Worm (Caenorhabditis elegans) whole organism, L4 larva: ENCODE measurements around the gene lit-1.

Experiments
- F10B5.3 ChIP-seq: sonication (generic microtip); optimal IDR thresholded peaks from 2 replicates; lab custom pipeline; 2016; ENCODE audit warnings: mild to moderate bottlenecking, missing genetic modification characterization, missing compliant biosample characterization
- F44E2.7 ChIP-seq: fragments of 200-800 bp; sonication (Bioruptor generic); IDR thresholded peaks from 2 replicates; pipeline ENCODE4 v2.1.2; 2022; ENCODE audit warnings: missing genetic modification characterization, missing compliant biosample characterization
- F49E8.2 ChIP-seq: sonication (generic microtip); optimal IDR thresholded peaks from 2 replicates; lab custom pipeline; 2016; ENCODE audit warnings: missing compliant biosample characterization, mild to moderate bottlenecking, missing genetic modification characterization, borderline replicate concordance
- R02D3.7 ChIP-seq: fragments of 150-350 bp; sonication (generic microtip); optimal IDR thresholded peaks from 3 replicates; lab custom pipeline; 2014; ENCODE audit warnings: missing biosample characterization, missing genetic modification characterization
- T26A8.4 ChIP-seq: fragments of 200-800 bp; sonication (Bioruptor generic); IDR thresholded peaks from 2 replicates; pipeline ENCODE4 v1.3.6; 2022; ENCODE audit warnings: missing genetic modification characterization, missing compliant biosample characterization
- ZK546.5 ChIP-seq, 2 experiments: sonication (generic microtip); optimal IDR thresholded peaks; 2 replicates each; lab custom pipeline; 2017; ENCODE audit warnings: missing biosample characterization in 2 of 2, missing genetic modification characterization in 2 of 2
- aha-1 ChIP-seq: fragments of 150-350 bp; peaks from one replicate; lab custom pipeline; 2014; ENCODE audit warnings: missing biosample characterization, missing genetic modification characterization
- ama-1 ChIP-seq: fragments of 150-350 bp; optimal IDR thresholded peaks from 2 replicates; lab custom pipeline; 2014; ENCODE audit warnings: inconsistent platforms, mixed read lengths
- arid-1 ChIP-seq: fragments of 200-800 bp; sonication (Bioruptor generic); conservative IDR thresholded peaks from 2 replicates; pipeline ENCODE4 v1.3.6; 2022; ENCODE audit warnings: missing genetic modification reagents, missing genetic modification characterization, missing compliant biosample characterization
- ces-1 ChIP-seq: fragments of 150-350 bp; sonication (generic microtip); optimal IDR thresholded peaks from 4 replicates; lab custom pipeline; 2014; ENCODE audit warnings: missing biosample characterization, missing genetic modification reagents, missing genetic modification characterization
- daf-12 ChIP-seq: fragments of 150-350 bp; optimal IDR thresholded peaks from 2 replicates; lab custom pipeline; 2014; ENCODE audit warnings: missing biosample characterization, missing genetic modification reagents, missing genetic modification characterization
- daf-8 ChIP-seq: fragments of 200-800 bp; sonication (Bioruptor generic); IDR thresholded peaks from 2 replicates; pipeline ENCODE4 v1.3.6; 2022; ENCODE audit warnings: missing genetic modification characterization, missing compliant biosample characterization
- egl-43 ChIP-seq: fragments of 200-800 bp; sonication (Bioruptor generic); IDR thresholded peaks from 2 replicates; pipeline ENCODE4 v1.3.6; 2022; ENCODE audit warnings: missing genetic modification reagents, missing genetic modification characterization, missing compliant biosample characterization
- gei-8 ChIP-seq: fragments of 200-800 bp; sonication (Bioruptor generic); optimal IDR thresholded peaks from 2 replicates; lab custom pipeline; 2018; ENCODE audit warnings: mild to moderate bottlenecking, missing genetic modification characterization, missing compliant biosample characterization
- hlh-30 ChIP-seq: sonication (generic microtip); optimal IDR thresholded peaks from 2 replicates; lab custom pipeline; 2017; ENCODE audit warnings: antibody characterized with exemption, mild to moderate bottlenecking, missing genetic modification characterization, missing compliant biosample characterization; ENCODE audit not compliant: insufficient read depth
- hmg-1.1 ChIP-seq: fragments of 200-800 bp; sonication (Bioruptor generic); IDR thresholded peaks from 2 replicates; pipeline ENCODE4 v1.3.6; 2022; ENCODE audit warnings: missing genetic modification reagents, missing genetic modification characterization, missing compliant biosample characterization
- jun-1 ChIP-seq: fragments of 150-350 bp; optimal IDR thresholded peaks from 2 replicates; lab custom pipeline; 2014; ENCODE audit warnings: missing biosample characterization, missing genetic modification reagents, missing genetic modification characterization
- lin-29 ChIP-seq: fragments of 200-800 bp; sonication (Bioruptor generic); IDR thresholded peaks from 2 replicates; pipeline ENCODE4 v1.3.6; 2022; ENCODE audit warnings: missing genetic modification reagents, missing genetic modification characterization, missing compliant biosample characterization
- lir-3 ChIP-seq: sonication (generic microtip); optimal IDR thresholded peaks from 2 replicates; lab custom pipeline; 2016; ENCODE audit warnings: mild to moderate bottlenecking, missing genetic modification characterization, missing compliant biosample characterization
- lsy-2 ChIP-seq, 2 experiments: fragments of 150-350 bp in 1 of 2; sonication (generic microtip) in 1 of 2; optimal IDR thresholded peaks; 2 replicates each; lab custom pipeline; 2014 to 2017; ENCODE audit warnings: missing biosample characterization in 2 of 2, missing genetic modification characterization in 2 of 2
- madf-5 ChIP-seq, 2 experiments: fragments of 200-800 bp; sonication (Bioruptor generic); IDR thresholded peaks; 2 replicates each; pipeline ENCODE4 v1.3.6; 2022; ENCODE audit warnings: missing compliant biosample characterization in 2 of 2, missing genetic modification characterization in 2 of 2
- madf-9 ChIP-seq: fragments of 200-800 bp; sonication (Bioruptor generic); conservative IDR thresholded peaks from 2 replicates; pipeline ENCODE4 v1.3.6; 2022; ENCODE audit warnings: missing genetic modification reagents, missing genetic modification characterization, missing compliant biosample characterization
- mdl-1 ChIP-seq, 2 experiments: fragments of 150-350 bp in 1 of 2; sonication (generic microtip) in 1 of 2; optimal IDR thresholded peaks; 2 replicates each; lab custom pipeline; 2014 to 2017; ENCODE audit warnings: missing biosample characterization in 2 of 2, missing genetic modification characterization in 2 of 2
- mdt-29 ChIP-seq: fragments of 200-800 bp; sonication (Bioruptor generic); IDR thresholded peaks from 2 replicates; pipeline ENCODE4 v1.3.6; 2022; ENCODE audit warnings: missing genetic modification reagents, missing genetic modification characterization, missing compliant biosample characterization
- nhr-11 ChIP-seq: fragments of 150-350 bp; optimal IDR thresholded peaks from 2 replicates; lab custom pipeline; 2014; ENCODE audit warnings: missing biosample characterization, missing genetic modification characterization
- nhr-111 ChIP-seq: fragments of 200-800 bp; sonication (Bioruptor generic); optimal IDR thresholded peaks from 2 replicates; lab custom pipeline; 2018; ENCODE audit warnings: mild to moderate bottlenecking, missing genetic modification characterization, missing compliant biosample characterization
- nhr-237 ChIP-seq: sonication (generic microtip); optimal IDR thresholded peaks from 2 replicates; lab custom pipeline; 2017; ENCODE audit warnings: missing biosample characterization, missing genetic modification characterization
- nhr-48 ChIP-seq: sonication (generic microtip); optimal IDR thresholded peaks from 2 replicates; lab custom pipeline; 2016; ENCODE audit warnings: mild to moderate bottlenecking, missing genetic modification characterization, missing compliant biosample characterization
- nhr-77 ChIP-seq: fragments of 150-350 bp; optimal IDR thresholded peaks from 2 replicates; lab custom pipeline; 2014; ENCODE audit warnings: missing biosample characterization, missing genetic modification characterization
- pqm-1 ChIP-seq: sonication (generic microtip); optimal IDR thresholded peaks from 2 replicates; lab custom pipeline; 2017; ENCODE audit warnings: missing biosample characterization, missing genetic modification characterization
- saeg-2 ChIP-seq: fragments of 200-800 bp; sonication (Bioruptor generic); IDR thresholded peaks from 2 replicates; pipeline ENCODE4 v1.3.6; 2022; ENCODE audit warnings: missing genetic modification reagents, missing genetic modification characterization, missing compliant biosample characterization
- sdz-12 ChIP-seq: fragments of 200-800 bp; sonication (Bioruptor generic); optimal IDR thresholded peaks from 2 replicates; lab custom pipeline; 2018; ENCODE audit warnings: mild to moderate bottlenecking, missing genetic modification characterization, missing compliant biosample characterization
- set-16 ChIP-seq: fragments of 200-800 bp; sonication (Bioruptor generic); IDR thresholded peaks from 2 replicates; pipeline ENCODE4 v1.3.6; 2022; ENCODE audit warnings: missing genetic modification reagents, missing genetic modification characterization, missing compliant biosample characterization
- snpc-1.2 ChIP-seq: fragments of 200-800 bp; sonication (Bioruptor generic); IDR thresholded peaks from 2 replicates; pipeline ENCODE4 v1.3.6; 2022; ENCODE audit warnings: missing genetic modification reagents, missing genetic modification characterization, missing compliant biosample characterization
- unc-130 ChIP-seq: sonication (generic microtip); optimal IDR thresholded peaks from 2 replicates; lab custom pipeline; 2016; ENCODE audit warnings: missing genetic modification reagents, missing genetic modification characterization, missing compliant biosample characterization
- vab-7 ChIP-seq: fragments of 200-800 bp; sonication (Bioruptor generic); IDR thresholded peaks from 2 replicates; pipeline ENCODE4 v1.3.6; 2022; ENCODE audit warnings: missing genetic modification reagents, missing genetic modification characterization, missing compliant biosample characterization
- zag-1 ChIP-seq: fragments of 150-350 bp; optimal IDR thresholded peaks from 2 replicates; lab custom pipeline; 2014; ENCODE audit warnings: missing biosample characterization, missing genetic modification characterization
- zip-11 ChIP-seq: fragments of 200-800 bp; sonication (Bioruptor generic); IDR thresholded peaks from 2 replicates; pipeline ENCODE4 v1.3.6; 2022; ENCODE audit warnings: missing genetic modification characterization, missing compliant biosample characterization
- ztf-7 ChIP-seq: fragments of 150-350 bp; optimal IDR thresholded peaks from 2 replicates; lab custom pipeline; 2014; ENCODE audit warnings: missing biosample characterization, missing genetic modification characterization

Gene lit-1

ce11 chrIII:13712854-13713293, 11.1 kb downstream of the lit-1 start (continued):
- TF ChIP-seq nhr-48 (tag; lab: Kevin White, UChicago): peak; percentile 36
- no peak for TF ChIP-seq vab-7 (GFP tag; lab: Robert Waterston, UW)
- no peak for TF ChIP-seq daf-8 (GFP tag; lab: Robert Waterston, UW)
- TF ChIP-seq lir-3 (tag; lab: Kevin White, UChicago): no peak
- no peak for TF ChIP-seq nhr-237
- no peak for TF ChIP-seq ztf-7 (tag; lab: Kevin White, UChicago)
- no peak for TF ChIP-seq arid-1 (GFP tag; lab: Robert Waterston, UW)
- no peak for TF ChIP-seq jun-1 (tag; lab: Kevin White, UChicago)
- TF ChIP-seq ZK546.5 (tag; optimal IDR thresholded peaks at IDR 0.05; lab: Kevin White, UChicago): no peak
- no peak for TF ChIP-seq F44E2.7 (GFP tag; lab: Robert Waterston, UW)
- TF ChIP-seq R02D3.7 (tag; lab: Kevin White, UChicago): no peak
- no peak for TF ChIP-seq zip-11 (GFP tag; lab: Robert Waterston, UW)
- no peak for TF ChIP-seq pqm-1 (tag; lab: Kevin White, UChicago)
- TF ChIP-seq ama-1 (lab: Kevin White, UChicago): no peak
- TF ChIP-seq lsy-2 (tag; optimal IDR thresholded peaks at IDR 0.05; lab: Kevin White, UChicago): peak in 1 of 2 experiments; percentile 11
- TF ChIP-seq nhr-77: no peak
- TF ChIP-seq gei-8 (GFP tag; lab: Kevin White, UChicago): no peak
- TF ChIP-seq unc-130 (GFP tag; lab: Kevin White, UChicago): no peak
- no peak for TF ChIP-seq mdt-29 (GFP tag; lab: Robert Waterston, UW)
- no peak for TF ChIP-seq ces-1 (GFP tag; lab: Kevin White, UChicago)
- TF ChIP-seq F10B5.3 (tag; lab: Kevin White, UChicago): no peak
- TF ChIP-seq mdl-1 (tag; optimal IDR thresholded peaks at IDR 0.05; lab: Kevin White, UChicago): peak in 1 of 2 experiments; percentile 26
- no peak for TF ChIP-seq zag-1 (tag; lab: Kevin White, UChicago)
- no peak for TF ChIP-seq egl-43
- no peak for TF ChIP-seq saeg-2 (GFP tag; lab: Robert Waterston, UW)
- TF ChIP-seq sdz-12: no peak
- TF ChIP-seq, all 104 proteins: peak for 20

ce11 chrIII:13713807-13714206, 12.0 kb downstream of the lit-1 start:
- TF ChIP-seq nhr-111 (peak; percentile 10), saeg-2 (GFP tag; lab: Robert Waterston, UW) (0 out of 2 replicates have a peak, but pooled peaks have one; percentile 5), T26A8.4 (GFP tag; lab: Robert Waterston, UW) (peak; percentile 54; the same call in 1 of the 2 replicates), madf-9 (GFP tag; lab: Robert Waterston, UW) (0 out of 2 replicates have a peak, but pooled peaks have one; percentile 2), snpc-1.2 (GFP tag; lab: Robert Waterston, UW) (0 out of 2 replicates have a peak, but pooled peaks have one; percentile 16), hlh-30 (tag; lab: Kevin White, UChicago) (peak; percentile 27), lin-29 (no peak), set-16 (GFP tag; lab: Robert Waterston, UW) (peak; percentile 57), hmg-1.1 (GFP tag; lab: Robert Waterston, UW) (0 out of 2 replicates have a peak, but pooled peaks have one; percentile 12), daf-12 (tag; lab: Kevin White, UChicago) (no peak), aha-1 (tag; lab: Kevin White, UChicago) (peak; percentile 84), madf-5 (GFP tag; IDR thresholded peaks at IDR 0.05; lab: Robert Waterston, UW) (no peak), daf-8 (GFP tag; lab: Robert Waterston, UW) (no peak), F10B5.3 (tag; lab: Kevin White, UChicago) (no peak)

ce11 chrIII:13714950-13715349, 13.2 kb downstream of the lit-1 start:
- peak; percentile 17 for TF ChIP-seq F49E8.2 (tag; lab: Kevin White, UChicago)
- no peak for TF ChIP-seq nhr-11 (tag; lab: Kevin White, UChicago)
